Worm (Caenorhabditis elegans) whole organism, L2 larva: ENCODE measurements around the gene sri-19.

Source experiments
- R02D3.7 ChIP-seq: fragments of 150-350 bp; optimal IDR thresholded peaks from 2 replicates; lab custom pipeline; 2014; ENCODE audit warnings: missing biosample characterization, missing genetic modification characterization
- alr-1 ChIP-seq: fragments of 150-350 bp; optimal IDR thresholded peaks from 2 replicates; lab custom pipeline; 2014; ENCODE audit warnings: missing biosample characterization, missing genetic modification characterization
- ama-1 ChIP-seq: fragments of 150-350 bp; optimal IDR thresholded peaks from 2 replicates; lab custom pipeline; 2018; ENCODE audit warnings: inconsistent platforms
- elt-1 ChIP-seq: fragments of 150-350 bp; optimal IDR thresholded peaks from 2 replicates; lab custom pipeline; 2014; ENCODE audit warnings: missing biosample characterization, missing genetic modification characterization
- lin-11 ChIP-seq: fragments of 150-350 bp; sonication (generic microtip); optimal IDR thresholded peaks from 2 replicates; lab custom pipeline; 2014; ENCODE audit warnings: missing biosample characterization, missing genetic modification characterization, inconsistent platforms, mixed read lengths
- skn-1 ChIP-seq: sonication (generic microtip); optimal IDR thresholded peaks from 2 replicates; lab custom pipeline; 2017; ENCODE audit warnings: missing biosample characterization, missing genetic modification characterization
- sma-3 ChIP-seq: sonication (generic microtip); optimal IDR thresholded peaks from 2 replicates; lab custom pipeline; 2016; ENCODE audit warnings: missing genetic modification reagents, missing genetic modification characterization, missing compliant biosample characterization
- snpc-4 ChIP-seq: fragments of 150-350 bp; optimal IDR thresholded peaks from 2 replicates; lab custom pipeline; 2014; ENCODE audit warnings: missing biosample characterization, missing genetic modification characterization
- unc-62 ChIP-seq: fragments of 150-350 bp; optimal IDR thresholded peaks from 2 replicates; lab custom pipeline; 2014; ENCODE audit warnings: missing biosample characterization, missing genetic modification reagents, missing genetic modification characterization

sri-19 gene

DNA sequence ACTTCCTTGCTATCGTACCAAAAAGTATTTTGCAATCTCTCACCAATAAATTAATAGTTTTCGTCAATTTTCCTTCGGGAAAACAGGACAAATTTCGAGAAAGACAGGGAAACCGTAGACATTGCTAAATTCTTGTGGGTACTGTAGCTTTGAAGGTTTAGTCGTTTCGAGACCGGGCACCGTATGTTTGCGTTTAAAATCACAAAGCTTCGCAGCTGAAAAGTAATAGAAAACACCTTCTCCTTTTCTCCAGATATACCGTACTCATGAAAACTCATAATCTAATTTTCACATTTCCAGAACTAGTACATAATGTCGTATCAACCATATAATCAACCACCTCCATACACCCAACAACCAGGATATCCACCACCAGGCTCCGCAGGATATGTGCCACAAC lies 50.8 kb downstream of the sri-19 start, which contains the start of gene F13H10.6:
TSS of gene F13H10.6 (plus strand) at position 301 of the 400 bp plus-strand sequence.
- TF ChIP-seq R02D3.7 (tag; lab: Kevin White, UChicago) (no peak), skn-1 (tag; lab: Kevin White, UChicago) (no peak), snpc-4 (tag; lab: Kevin White, UChicago) (no peak), alr-1 (tag; lab: Kevin White, UChicago) (no peak), sma-3 (GFP tag; lab: Kevin White, UChicago) (no peak), lin-11 (tag; lab: Kevin White, UChicago) (no peak)
- TF ChIP-seq, all 48 proteins: peak for 0

DNA sequence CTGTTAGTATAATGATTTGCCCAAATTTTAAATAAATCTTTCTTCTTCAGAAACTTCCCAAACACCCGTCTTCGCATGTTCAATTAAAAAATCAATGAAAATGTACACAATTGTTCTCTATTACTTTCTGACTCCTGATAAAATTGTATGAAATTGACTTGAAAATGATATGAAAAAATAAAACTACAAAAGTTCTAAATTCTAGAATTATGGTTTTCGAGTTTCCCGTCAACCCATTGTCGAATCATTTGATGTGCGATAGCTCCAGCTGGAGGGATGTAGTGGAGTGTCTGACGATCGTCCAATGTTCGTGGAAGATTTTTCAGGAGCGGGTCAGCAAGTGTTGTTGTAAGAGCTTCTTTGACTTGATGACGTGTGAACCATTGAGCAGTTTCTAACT lies 51.8 kb downstream of the sri-19 start:
- TF ChIP-seq unc-62 (GFP tag; lab: Kevin White, UChicago) (no peak), elt-1 (tag; lab: Kevin White, UChicago) (no peak), ama-1 (lab: Kevin White, UChicago) (no peak)
